Worm (Caenorhabditis elegans): Measurements from ENCODE around the gene F53C11.1.

- TF ChIP-seq him-1 (tag; optimal IDR thresholded peaks at IDR 0.05) (no peak), W03F9.2 (tag; optimal IDR thresholded peaks at IDR 0.05) (no peak)
Measured at ce11 chrV:13771209-13771608, 4.4 kb upstream of the F53C11.1 start, which contains the start of gene F20G2.5.
